Worm (Caenorhabditis elegans): Measurements from ENCODE around the gene hda-2.
A peak's percentile ranks its signal among the peaks of the same experiment; 100 is the strongest.

Gene hda-2

DNA sequence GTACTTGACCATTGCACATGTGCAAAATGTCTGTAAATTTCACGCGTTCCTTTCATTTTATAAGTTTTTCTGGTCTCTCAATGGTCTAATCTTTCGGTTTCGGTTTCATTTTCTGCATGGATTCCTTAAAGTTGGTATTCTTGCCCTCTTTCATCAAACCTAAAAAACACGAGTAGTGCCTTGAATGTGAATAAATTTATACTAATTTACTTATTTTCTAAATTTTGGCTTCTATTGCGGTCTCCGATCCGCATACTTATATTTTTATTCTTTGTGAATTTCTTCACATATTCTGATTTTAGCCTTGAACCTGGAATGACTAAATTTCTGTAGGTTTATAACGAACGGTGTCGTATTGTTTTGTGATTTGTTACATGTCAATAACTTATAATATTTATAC lies 43.6 kb upstream of the hda-2 start, which contains the start of gene pdha-1:
TSS of gene pdha-1 (plus strand) at position 301 of the 400 bp plus-strand sequence.
- TF ChIP-seq K12H6.12 (tag; optimal IDR thresholded peaks at IDR 0.05) (no peak), lin-40 (tag; optimal IDR thresholded peaks at IDR 0.05) (no peak), ceh-27 (GFP tag; optimal IDR thresholded peaks at IDR 0.05) (no peak), T26A5.8 (tag; optimal IDR thresholded peaks at IDR 0.05) (no peak), let-607 (tag; optimal IDR thresholded peaks at IDR 0.05) (peak in 1 of 2 experiments; percentile 12), efl-1 (GFP tag; optimal IDR thresholded peaks at IDR 0.05) (no peak), hrde-1 (tag; optimal IDR thresholded peaks at IDR 0.05; ENCODE audit: borderline replicate concordance) (peak; percentile 32), lsl-1 (GFP tag; optimal IDR thresholded peaks at IDR 0.05) (peak; percentile 10), lin-26 (GFP tag; IDR thresholded peaks at IDR 0.05) (no peak), T07F8.4 (tag; optimal IDR thresholded peaks at IDR 0.05) (no peak), Y56A3A.18 (GFP tag; IDR thresholded peaks at IDR 0.05) (peak; percentile 44; the same call in 1 of the 2 replicates), unc-130 (GFP tag; optimal IDR thresholded peaks at IDR 0.05) (no peak), zfh-2 (GFP tag; conservative IDR thresholded peaks at IDR 0.05) (no peak), D2030.7 (GFP tag; IDR thresholded peaks at IDR 0.05) (no peak), tbp1 (GFP tag; optimal IDR thresholded peaks at IDR 0.05) (no peak), tlf-1 (GFP tag; optimal IDR thresholded peaks at IDR 0.05) (no peak), pha-4 (tag; optimal IDR thresholded peaks at IDR 0.05) (no peak), F52B5.7 (tag; optimal IDR thresholded peaks at IDR 0.05) (no peak), egl-44 (GFP tag; IDR thresholded peaks at IDR 0.05) (no peak), hlh-26 (GFP tag; conservative IDR thresholded peaks at IDR 0.05) (no peak), tbx-9 (tag; optimal IDR thresholded peaks at IDR 0.05; ENCODE audit: borderline replicate concordance) (no peak), ceh-40 (GFP tag; IDR thresholded peaks at IDR 0.05) (no peak), egl-18 (GFP tag; IDR thresholded peaks at IDR 0.05) (no peak), ztf-26 (tag; optimal IDR thresholded peaks at IDR 0.05) (no peak), attf-3 (GFP tag; conservative IDR thresholded peaks at IDR 0.05) (no peak), sea-2 (GFP tag; IDR thresholded peaks at IDR 0.05) (no peak), B0035.1 (tag; optimal IDR thresholded peaks at IDR 0.05) (no peak), Y53F4B.3 (GFP tag; IDR thresholded peaks at IDR 0.05) (no peak), dpl-1 (GFP tag; optimal IDR thresholded peaks at IDR 0.05) (no peak), nfya-2 (GFP tag; IDR thresholded peaks at IDR 0.05) (no peak), dox-1 (GFP tag; IDR thresholded peaks at IDR 0.05) (no peak), ceh-58 (GFP tag; IDR thresholded peaks at IDR 0.05) (no peak), let-526 (GFP tag; IDR thresholded peaks at IDR 0.05) (no peak), F57A8.1 (GFP tag; optimal IDR thresholded peaks at IDR 0.05) (no peak), ztf-28 (GFP tag; IDR thresholded peaks at IDR 0.05) (no peak), hsf-1 (GFP tag; IDR thresholded peaks at IDR 0.05) (peak; percentile 62), ztf-3 (GFP tag; optimal IDR thresholded peaks at IDR 0.05) (no peak), attf-5 (GFP tag; optimal IDR thresholded peaks at IDR 0.05) (no peak)

DNA sequence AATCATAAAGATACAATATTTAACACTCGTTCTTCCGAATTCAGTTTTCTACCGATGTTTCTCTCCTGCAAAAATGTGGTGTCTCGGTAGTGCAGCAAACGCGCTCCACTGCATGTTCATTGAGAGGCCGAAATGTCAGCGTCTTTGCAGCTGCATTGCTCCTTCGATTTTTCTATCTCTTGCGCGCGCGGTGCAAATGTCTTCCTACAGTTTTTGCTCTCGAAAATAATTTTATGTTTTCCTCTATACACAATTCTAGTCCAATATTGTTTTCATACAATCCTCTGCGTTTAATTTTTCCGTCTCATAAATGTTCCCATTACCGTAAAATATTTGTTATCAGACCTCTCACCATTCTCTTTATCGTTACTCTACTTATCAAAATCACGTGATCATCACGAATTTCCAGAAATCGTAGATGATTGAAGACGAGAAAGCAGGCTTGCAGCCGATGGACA lies 40.0 kb upstream of the hda-2 start, which contains the start of gene ufd-2:
TSS of gene ufd-2 (plus strand) at position 408 of the 458 bp plus-strand sequence.
- no peak for TF ChIP-seq F22D6.2 (tag; optimal IDR thresholded peaks at IDR 0.05)
- TF ChIP-seq Y79H2A.3 (GFP tag; conservative IDR thresholded peaks at IDR 0.05) = no peak
- TF ChIP-seq nhr-90 (tag; optimal IDR thresholded peaks at IDR 0.05) = no peak
- TF ChIP-seq lin-35 (GFP tag; optimal IDR thresholded peaks at IDR 0.05) = peak in 1 of 3 experiments; percentile 31
- TF ChIP-seq ztf-3 (GFP tag; optimal IDR thresholded peaks at IDR 0.05) = no peak
- TF ChIP-seq lin-26 (GFP tag; IDR thresholded peaks at IDR 0.05) = peak; percentile 68; the same call in 1 of the 2 replicates
- peak; percentile 93 for TF ChIP-seq ceh-100 (GFP tag; IDR thresholded peaks at IDR 0.05)
- TF ChIP-seq madf-8 (GFP tag; conservative IDR thresholded peaks at IDR 0.05) = peak; percentile 53; the same call in 1 of the 2 replicates
- 0 out of 2 replicates have a peak, but pooled peaks have one; percentile 62 for TF ChIP-seq ceh-91 (GFP tag; IDR thresholded peaks at IDR 0.05)
- TF ChIP-seq hmg-1.2 (GFP tag; IDR thresholded peaks at IDR 0.05) = peak; percentile 61; the same call in 1 of the 2 replicates
- peak; percentile 77 for TF ChIP-seq D2030.7 (GFP tag; IDR thresholded peaks at IDR 0.05)
- no peak for TF ChIP-seq zim-3 (tag; optimal IDR thresholded peaks at IDR 0.05)
- TF ChIP-seq attf-5 (GFP tag; optimal IDR thresholded peaks at IDR 0.05) = peak; percentile 82
- TF ChIP-seq hmg-20 (GFP tag; IDR thresholded peaks at IDR 0.05) = no peak
- peak; percentile 94 for TF ChIP-seq mcd-1 (GFP tag; IDR thresholded peaks at IDR 0.05)
- TF ChIP-seq sdz-38 (tag; optimal IDR thresholded peaks at IDR 0.05) = no peak

Data from whole organism, young adult.